Worm (Caenorhabditis elegans) whole organism, L2 larva: ENCODE measurements around the gene spin-2.

Experiments
- R02D3.7 ChIP-seq: fragments of 150-350 bp; optimal IDR thresholded peaks from 2 replicates; lab custom pipeline; 2014; ENCODE audit warnings: missing biosample characterization, missing genetic modification characterization
- lin-11 ChIP-seq: fragments of 150-350 bp; sonication (generic microtip); optimal IDR thresholded peaks from 2 replicates; lab custom pipeline; 2014; ENCODE audit warnings: missing biosample characterization, missing genetic modification characterization, inconsistent platforms, mixed read lengths
- lsy-2 ChIP-seq, 2 experiments: fragments of 150-350 bp in 1 of 2; sonication (generic microtip) in 1 of 2; optimal IDR thresholded peaks; 2 replicates each; lab custom pipeline; 2014 to 2017; ENCODE audit warnings: missing biosample characterization in 2 of 2, missing genetic modification characterization in 2 of 2
- mdl-1 ChIP-seq, 2 experiments: fragments of 150-350 bp in 1 of 2; sonication (generic microtip) in 1 of 2; optimal IDR thresholded peaks; 2 replicates each; lab custom pipeline; 2017; ENCODE audit warnings: missing biosample characterization in 2 of 2, missing genetic modification characterization in 2 of 2
- nhr-23 ChIP-seq: fragments of 150-350 bp; optimal IDR thresholded peaks from 2 replicates; lab custom pipeline; 2014; ENCODE audit warnings: missing biosample characterization, missing genetic modification reagents, missing genetic modification characterization
- nhr-237 ChIP-seq: fragments of 150-350 bp; optimal IDR thresholded peaks from 2 replicates; lab custom pipeline; 2014; ENCODE audit warnings: missing biosample characterization, missing genetic modification characterization
- nhr-77 ChIP-seq: fragments of 150-350 bp; optimal IDR thresholded peaks from 2 replicates; lab custom pipeline; 2014; ENCODE audit warnings: missing biosample characterization, missing genetic modification characterization
- skn-1 ChIP-seq: sonication (generic microtip); optimal IDR thresholded peaks from 2 replicates; lab custom pipeline; 2017; ENCODE audit warnings: missing biosample characterization, missing genetic modification characterization
- snpc-4 ChIP-seq: fragments of 150-350 bp; optimal IDR thresholded peaks from 2 replicates; lab custom pipeline; 2014; ENCODE audit warnings: missing biosample characterization, missing genetic modification characterization
- unc-39 ChIP-seq: fragments of 150-350 bp; optimal IDR thresholded peaks from 2 replicates; lab custom pipeline; 2014; ENCODE audit warnings: missing biosample characterization, missing genetic modification characterization
- zag-1 ChIP-seq: fragments of 150-350 bp; optimal IDR thresholded peaks from 2 replicates; lab custom pipeline; 2014; ENCODE audit warnings: missing biosample characterization, missing genetic modification characterization

- TF ChIP-seq nhr-77: no peak
- TF ChIP-seq snpc-4 (tag; lab: Kevin White, UChicago): no peak
- no peak for TF ChIP-seq zag-1 (tag; lab: Kevin White, UChicago)
- TF ChIP-seq unc-39 (tag; lab: Kevin White, UChicago): no peak
- TF ChIP-seq R02D3.7 (tag; lab: Kevin White, UChicago): no peak
- no peak for TF ChIP-seq nhr-23 (tag; lab: Kevin White, UChicago)
- TF ChIP-seq skn-1 (tag; lab: Kevin White, UChicago): no peak
- TF ChIP-seq mdl-1 (tag; optimal IDR thresholded peaks at IDR 0.05; lab: Kevin White, UChicago): no peak
- TF ChIP-seq lin-11: no peak
- no peak for TF ChIP-seq nhr-237 (tag; lab: Kevin White, UChicago)
- no peak for TF ChIP-seq lsy-2 (tag; optimal IDR thresholded peaks at IDR 0.05; lab: Kevin White, UChicago)
Observed at ce11 chrIV:13100415-13100814, 13.6 kb downstream of the spin-2 start, which contains the start of gene fask-1.
